Fruit fly (Drosophila melanogaster) whole organism, pupa: Measurements from ENCODE around the gene Rh4.

ENCODE experiments used
- CG10348 ChIP-seq: fragments of 200-800 bp; sonication (Bioruptor generic); IDR thresholded peaks from 2 replicates; pipeline ENCODE4 v1.3.6; 2022; ENCODE audit warnings: missing biosample characterization, missing genetic modification characterization
- CG12605 ChIP-seq: fragments of 200-800 bp; sonication (Bioruptor generic); IDR thresholded peaks from 2 replicates; pipeline ENCODE4 v1.3.6; 2022; ENCODE audit warnings: missing biosample characterization, missing genetic modification characterization
- CG13204 ChIP-seq: fragments of 200-800 bp; sonication (Bioruptor generic); optimal IDR thresholded peaks from 2 replicates; lab custom pipeline; 2018; ENCODE audit warnings: missing biosample characterization, mild to moderate bottlenecking, missing genetic modification characterization, moderate library complexity
- CG14655 ChIP-seq: fragments of 200-800 bp; sonication (Bioruptor generic); optimal IDR thresholded peaks from 3 replicates; lab custom pipeline; 2017; ENCODE audit warnings: mild to moderate bottlenecking, missing biosample characterization, missing genetic modification reagents, missing genetic modification characterization
- CG15710 ChIP-seq: fragments of 200-800 bp; sonication (Bioruptor generic); optimal IDR thresholded peaks from 2 replicates; lab custom pipeline; 2018; ENCODE audit warnings: missing biosample characterization, mild to moderate bottlenecking, missing genetic modification characterization, moderate library complexity
- CG17806 ChIP-seq: fragments of 200-800 bp; sonication (Bioruptor generic); optimal IDR thresholded peaks from 2 replicates; lab custom pipeline; 2018; ENCODE audit warnings: missing biosample characterization, mild to moderate bottlenecking, missing genetic modification characterization, moderate library complexity
- CG32121 ChIP-seq: fragments of 200-800 bp; sonication (Bioruptor generic); IDR thresholded peaks from 2 replicates; pipeline ENCODE4 v1.3.6; 2022; ENCODE audit warnings: missing biosample characterization, missing genetic modification characterization
- CG34367 ChIP-seq: fragments of 200-800 bp; sonication (Bioruptor generic); optimal IDR thresholded peaks from 2 replicates; lab custom pipeline; 2018; ENCODE audit warnings: missing biosample characterization, mild to moderate bottlenecking, missing genetic modification characterization
- CG4496 ChIP-seq: fragments of 200-800 bp; sonication (Bioruptor generic); IDR thresholded peaks from 3 replicates; pipeline ENCODE4 v1.3.6; 2022; ENCODE audit warnings: missing biosample characterization, missing genetic modification characterization
- CG8159 ChIP-seq: fragments of 200-800 bp; sonication (Bioruptor generic); optimal IDR thresholded peaks from 3 replicates; lab custom pipeline; 2018; ENCODE audit warnings: missing biosample characterization, mild to moderate bottlenecking, missing genetic modification characterization, moderate library complexity
- CG8301 ChIP-seq: fragments of 200-800 bp; sonication (Bioruptor generic); optimal IDR thresholded peaks from 2 replicates; lab custom pipeline; 2018; ENCODE audit warnings: missing biosample characterization, mild to moderate bottlenecking, missing genetic modification characterization
- CG9948 ChIP-seq: fragments of 200-800 bp; sonication (Bioruptor generic); optimal IDR thresholded peaks from 2 replicates; lab custom pipeline; 2018; ENCODE audit warnings: missing biosample characterization, mild to moderate bottlenecking, missing genetic modification characterization, moderate library complexity
- D1 ChIP-seq: fragments of 200-800 bp; sonication (Bioruptor generic); optimal IDR thresholded peaks from 2 replicates; lab custom pipeline; 2018; ENCODE audit warnings: missing biosample characterization, mild to moderate bottlenecking, missing genetic modification characterization, moderate library complexity
- EcR ChIP-seq: fragments of 200-800 bp; sonication (Bioruptor generic); optimal IDR thresholded peaks from 3 replicates; lab custom pipeline; 2019; ENCODE audit warnings: missing biosample characterization, missing genetic modification characterization, mild to moderate bottlenecking, moderate library complexity, missing genetic modification reagents
- Ets98B ChIP-seq: fragments of 200-800 bp; sonication (Bioruptor generic); IDR thresholded peaks from 2 replicates; pipeline ENCODE4 v1.3.6; 2022; ENCODE audit warnings: missing biosample characterization, missing genetic modification characterization
- Pif1A ChIP-seq: fragments of 200-800 bp; sonication (Bioruptor generic); optimal IDR thresholded peaks from 3 replicates; lab custom pipeline; 2016; ENCODE audit warnings: missing biosample characterization, missing genetic modification characterization
- Pif1B ChIP-seq: fragments of 200-800 bp; sonication (Bioruptor generic); optimal IDR thresholded peaks from 3 replicates; lab custom pipeline; 2016; ENCODE audit warnings: missing biosample characterization, missing genetic modification characterization
- Snoo ChIP-seq: fragments of 200-800 bp; sonication (Bioruptor generic); optimal IDR thresholded peaks from 3 replicates; lab custom pipeline; 2017; ENCODE audit warnings: missing biosample characterization, mild to moderate bottlenecking, missing genetic modification characterization, inconsistent platforms
- fd96Ca ChIP-seq: fragments of 200-800 bp; sonication (Bioruptor generic); IDR thresholded peaks from 3 replicates; pipeline ENCODE4 v1.3.6; 2022; ENCODE audit warnings: missing biosample characterization, missing genetic modification characterization
- gl ChIP-seq: fragments of 200-800 bp; sonication (Bioruptor generic); optimal IDR thresholded peaks from 2 replicates; lab custom pipeline; 2018; ENCODE audit warnings: missing biosample characterization, mild to moderate bottlenecking, missing genetic modification characterization
- rn ChIP-seq: fragments of 200-800 bp; sonication (Bioruptor generic); IDR thresholded peaks from 2 replicates; pipeline ENCODE4 v1.3.6; 2022; ENCODE audit warnings: missing biosample characterization, missing genetic modification characterization

Rh4 gene

dm6 chr3L:16862284-16862683 lies at the start of gene Rh4:
Gene Rh4, minus strand, starts transcription at chr3L:16862517.
- TF ChIP-seq CG12605 (no peak), D1 (tag; lab: Kevin White, UChicago) (no peak), Ets98B (no peak), CG15710 (tag; lab: Kevin White, UChicago) (no peak), CG17806 (tag; lab: Kevin White, UChicago) (no peak), Pif1A (GFP tag; lab: Kevin White, UChicago) (no peak), CG34367 (no peak), EcR (GFP tag; lab: Kevin White, UChicago) (no peak), CG13204 (GFP tag; lab: Kevin White, UChicago) (no peak), CG9948 (tag; lab: Kevin White, UChicago) (no peak), CG14655 (GFP tag; lab: Kevin White, UChicago) (no peak), CG8301 (tag; lab: Kevin White, UChicago) (no peak), gl (no peak), rn (GFP tag; lab: Robert Waterston, UW) (no peak), Pif1B (GFP tag; lab: Kevin White, UChicago) (no peak), Snoo (no peak), CG32121 (no peak), fd96Ca (GFP tag; lab: Robert Waterston, UW) (no peak)

- no peak for TF ChIP-seq CG32121
- no peak for TF ChIP-seq Ets98B
- TF ChIP-seq EcR (GFP tag; lab: Kevin White, UChicago) = no peak
- TF ChIP-seq CG4496 = no peak
- no peak for TF ChIP-seq Pif1A (GFP tag; lab: Kevin White, UChicago)
- TF ChIP-seq CG17806 (tag; lab: Kevin White, UChicago) = no peak
- no peak for TF ChIP-seq CG10348 (GFP tag; lab: Robert Waterston, UW)
- TF ChIP-seq CG8301 (tag; lab: Kevin White, UChicago) = no peak
- no peak for TF ChIP-seq D1 (tag; lab: Kevin White, UChicago)
- TF ChIP-seq CG12605 = no peak
- TF ChIP-seq rn (GFP tag; lab: Robert Waterston, UW) = no peak
These were observed 48.1 kb upstream of the Rh4 start for dm6 chr3L:16910466-16910865.

- TF ChIP-seq CG4496 (no peak), Ets98B (0 out of 2 replicates have a peak, but pooled peaks have one; percentile 13)
These were observed 34.1 kb upstream of the Rh4 start for dm6 chr3L:16896408-16896807.

dm6 chr3L:16893647-16894046 lies 31.3 kb upstream of the Rh4 start:
- TF ChIP-seq Pif1B (GFP tag; lab: Kevin White, UChicago) = no peak
- peak; percentile 28; the same call in 1 of the 3 replicates for TF ChIP-seq CG4496
- TF ChIP-seq Ets98B = peak; percentile 28; the same call in 1 of the 2 replicates
- TF ChIP-seq CG14655 (GFP tag; lab: Kevin White, UChicago) = peak; percentile 8
- no peak for TF ChIP-seq CG12605
- no peak for TF ChIP-seq D1 (tag; lab: Kevin White, UChicago)
- TF ChIP-seq rn (GFP tag; lab: Robert Waterston, UW) = no peak
- TF ChIP-seq fd96Ca (GFP tag; lab: Robert Waterston, UW) = peak; percentile 44; the same call in 1 of the 3 replicates
- no peak for TF ChIP-seq CG34367
- TF ChIP-seq, all 21 proteins: peak for 4

- TF ChIP-seq CG10348 (GFP tag; lab: Robert Waterston, UW) (no peak), CG15710 (tag; lab: Kevin White, UChicago) (peak; percentile 59), fd96Ca (GFP tag; lab: Robert Waterston, UW) (0 out of 3 replicates have a peak, but pooled peaks have one; percentile 25), D1 (tag; lab: Kevin White, UChicago) (no peak), CG8301 (tag; lab: Kevin White, UChicago) (peak; percentile 64), CG13204 (GFP tag; lab: Kevin White, UChicago) (no peak), CG34367 (peak; percentile 39), CG9948 (tag; lab: Kevin White, UChicago) (peak; percentile 47), Pif1B (GFP tag; lab: Kevin White, UChicago) (no peak), CG17806 (tag; lab: Kevin White, UChicago) (peak; percentile 46), CG4496 (peak; percentile 75; the same call in 2 of the 3 replicates), CG32121 (peak; percentile 73), gl (no peak), EcR (GFP tag; lab: Kevin White, UChicago) (peak; percentile 59), Pif1A (GFP tag; lab: Kevin White, UChicago) (no peak), CG8159 (tag; lab: Kevin White, UChicago) (peak; percentile 10), CG12605 (no peak), Ets98B (peak; percentile 66), CG14655 (GFP tag; lab: Kevin White, UChicago) (peak; percentile 62)
These were observed 30.5 kb upstream of the Rh4 start for dm6 chr3L:16892728-16893271.

- TF ChIP-seq fd96Ca (GFP tag; lab: Robert Waterston, UW) = no peak
- peak; percentile 31 for TF ChIP-seq EcR (GFP tag; lab: Kevin White, UChicago)
- TF ChIP-seq CG14655 (GFP tag; lab: Kevin White, UChicago) = no peak
- no peak for TF ChIP-seq CG34367
- no peak for TF ChIP-seq rn (GFP tag; lab: Robert Waterston, UW)
- TF ChIP-seq Snoo = no peak
These were observed 29.6 kb upstream of the Rh4 start for dm6 chr3L:16891914-16892313.
